Worm (Caenorhabditis elegans) whole organism, midembryonic: Measurements from ENCODE around the gene T01E8.8.

Experiments used
- T22C8.4 ChIP-seq: fragments of 200-800 bp; sonication (Bioruptor generic); IDR thresholded peaks from 2 replicates; pipeline ENCODE4 v1.3.6; 2022; ENCODE audit warnings: missing genetic modification characterization, missing compliant biosample characterization
- med-1 ChIP-seq: sonication (generic microtip); optimal IDR thresholded peaks from 2 replicates; lab custom pipeline; 2017; ENCODE audit warnings: missing genetic modification characterization, mild to moderate bottlenecking, missing compliant biosample characterization, antibody characterized with exemption, missing genetic modification reagents; ENCODE audit not compliant: insufficient read depth
- ref-1 ChIP-seq: fragments of 200-800 bp; sonication (Bioruptor generic); conservative IDR thresholded peaks from 2 replicates; pipeline ENCODE4 v1.3.6; 2022; ENCODE audit warnings: missing genetic modification reagents, missing genetic modification characterization, missing compliant biosample characterization
- ztf-23 ChIP-seq: fragments of 200-800 bp; sonication (Bioruptor generic); IDR thresholded peaks from 2 replicates; pipeline ENCODE4 v1.3.6; 2022; ENCODE audit warnings: missing genetic modification reagents, missing genetic modification characterization, missing compliant biosample characterization

ce11 chrII:10239595-10239994 is 8.5 kb downstream of the T01E8.8 start, which contains the start of gene mec-15:
- no peak for TF ChIP-seq T22C8.4 (GFP tag; lab: Robert Waterston, UW)
- TF ChIP-seq med-1 = no peak
- no peak for TF ChIP-seq ref-1 (GFP tag; lab: Robert Waterston, UW)
- no peak for TF ChIP-seq ztf-23 (GFP tag; lab: Robert Waterston, UW)
